Worm (Caenorhabditis elegans) whole organism, mixed stage, embryonic: ENCODE results near the gene nas-4.
A peak's percentile ranks its signal among the peaks of the same experiment; 100 is the strongest.

Experiments used
- M03D4.4 ChIP-seq: sonication (generic microtip); optimal IDR thresholded peaks from 2 replicates; lab custom pipeline; 2017; ENCODE audit warnings: mild to moderate bottlenecking, missing genetic modification characterization, missing compliant biosample characterization
- bed-3 ChIP-seq: fragments of 200-800 bp; sonication (Bioruptor generic); optimal IDR thresholded peaks from 3 replicates; lab custom pipeline; 2018; ENCODE audit warnings: mild to moderate bottlenecking, missing genetic modification characterization, moderate library complexity, missing compliant biosample characterization
- blmp-1 ChIP-seq: fragments of 150-350 bp; optimal IDR thresholded peaks from 2 replicates; lab custom pipeline; 2014; ENCODE audit warnings: missing biosample characterization, missing genetic modification characterization
- ceh-39 ChIP-seq: fragments of 150-350 bp; optimal IDR thresholded peaks from 2 replicates; lab custom pipeline; 2014; ENCODE audit warnings: missing biosample characterization, missing genetic modification characterization
- ceh-43 ChIP-seq: fragments of 200-800 bp; sonication (Bioruptor generic); optimal IDR thresholded peaks from 2 replicates; lab custom pipeline; 2018; ENCODE audit warnings: mild to moderate bottlenecking, missing genetic modification characterization, moderate library complexity, missing compliant biosample characterization
- ceh-83 ChIP-seq: fragments of 200-800 bp; sonication (Bioruptor generic); optimal IDR thresholded peaks from 2 replicates; lab custom pipeline; 2018; ENCODE audit warnings: mild to moderate bottlenecking, missing genetic modification characterization, missing compliant biosample characterization
- ces-1 ChIP-seq: fragments of 150-350 bp; optimal IDR thresholded peaks from 2 replicates; lab custom pipeline; 2014; ENCODE audit warnings: missing biosample characterization, missing genetic modification reagents, missing genetic modification characterization
- cnd-1 ChIP-seq: fragments of 200-800 bp; sonication (Bioruptor generic); optimal IDR thresholded peaks from 2 replicates; lab custom pipeline; 2018; ENCODE audit warnings: mild to moderate bottlenecking, missing genetic modification characterization, missing compliant biosample characterization
- drap-1 ChIP-seq: fragments of 200-800 bp; sonication (Bioruptor generic); optimal IDR thresholded peaks from 3 replicates; lab custom pipeline; 2018; ENCODE audit warnings: mild to moderate bottlenecking, missing genetic modification characterization, missing compliant biosample characterization
- elt-1 ChIP-seq: sonication (generic microtip); optimal IDR thresholded peaks from 2 replicates; lab custom pipeline; 2017; ENCODE audit warnings: missing genetic modification characterization, mild to moderate bottlenecking, missing compliant biosample characterization, antibody characterized with exemption, moderate library complexity, borderline replicate concordance; ENCODE audit not compliant: insufficient read depth
- elt-3 ChIP-seq: fragments of 150-350 bp; optimal IDR thresholded peaks from 2 replicates; lab custom pipeline; 2014; ENCODE audit warnings: missing biosample characterization, missing genetic modification characterization
- flh-1 ChIP-seq: fragments of 200-800 bp; sonication (Bioruptor generic); optimal IDR thresholded peaks from 2 replicates; lab custom pipeline; 2018; ENCODE audit warnings: mild to moderate bottlenecking, missing genetic modification characterization, moderate library complexity, missing compliant biosample characterization
- ham-2 ChIP-seq: fragments of 200-800 bp; sonication (Bioruptor generic); optimal IDR thresholded peaks from 2 replicates; lab custom pipeline; 2018; ENCODE audit warnings: mild to moderate bottlenecking, missing genetic modification characterization, missing compliant biosample characterization
- hlh-1 ChIP-seq: fragments of 150-350 bp; optimal IDR thresholded peaks from 2 replicates; lab custom pipeline; 2014; ENCODE audit warnings: missing biosample characterization, missing genetic modification reagents, missing genetic modification characterization
- lin-13 ChIP-seq: fragments of 150-350 bp; optimal IDR thresholded peaks from 2 replicates; lab custom pipeline; 2014; ENCODE audit warnings: missing biosample characterization, missing genetic modification characterization
- lin-32 ChIP-seq: fragments of 200-800 bp; sonication (Bioruptor generic); optimal IDR thresholded peaks from 2 replicates; lab custom pipeline; 2018; ENCODE audit warnings: mild to moderate bottlenecking, missing genetic modification characterization, missing compliant biosample characterization
- lsy-2 ChIP-seq: fragments of 150-350 bp; optimal IDR thresholded peaks from 2 replicates; lab custom pipeline; 2014; ENCODE audit warnings: missing biosample characterization, missing genetic modification characterization
- mab-5 ChIP-seq: fragments of 150-350 bp; optimal IDR thresholded peaks from 2 replicates; lab custom pipeline; 2014; ENCODE audit warnings: missing biosample characterization, missing genetic modification characterization
- mep-1 ChIP-seq: fragments of 150-350 bp; optimal IDR thresholded peaks from 2 replicates; lab custom pipeline; 2017; ENCODE audit warnings: missing biosample characterization, missing genetic modification reagents, missing genetic modification characterization, inconsistent platforms
- mls-2 ChIP-seq: sonication (generic microtip); optimal IDR thresholded peaks from 2 replicates; lab custom pipeline; 2016; ENCODE audit warnings: mild to moderate bottlenecking, missing genetic modification characterization, moderate library complexity, missing compliant biosample characterization
- nhr-12 ChIP-seq: fragments of 150-350 bp; optimal IDR thresholded peaks from 2 replicates; lab custom pipeline; 2014; ENCODE audit warnings: missing biosample characterization, missing genetic modification characterization
- nhr-2 ChIP-seq: fragments of 150-350 bp; optimal IDR thresholded peaks from 2 replicates; lab custom pipeline; 2014; ENCODE audit warnings: missing biosample characterization, missing genetic modification characterization
- nhr-237 ChIP-seq: fragments of 150-350 bp; optimal IDR thresholded peaks from 2 replicates; lab custom pipeline; 2014; ENCODE audit warnings: missing biosample characterization, missing genetic modification characterization
- nhr-28 ChIP-seq: fragments of 150-350 bp; optimal IDR thresholded peaks from 2 replicates; lab custom pipeline; 2014; ENCODE audit warnings: missing biosample characterization, missing genetic modification characterization
- nhr-76 ChIP-seq: sonication (generic microtip); optimal IDR thresholded peaks from 2 replicates; lab custom pipeline; 2017; ENCODE audit warnings: missing biosample characterization, missing genetic modification characterization
- pha-4 ChIP-seq: fragments of 150-350 bp; optimal IDR thresholded peaks from 2 replicates; lab custom pipeline; 2018; ENCODE audit warnings: missing biosample characterization, missing genetic modification reagents, missing genetic modification characterization
- sem-2 ChIP-seq: fragments of 200-800 bp; sonication (Bioruptor generic); optimal IDR thresholded peaks from 2 replicates; lab custom pipeline; 2018; ENCODE audit warnings: mild to moderate bottlenecking, missing genetic modification characterization, missing compliant biosample characterization
- snpc-4 ChIP-seq: fragments of 150-350 bp; optimal IDR thresholded peaks from 2 replicates; lab custom pipeline; 2014; ENCODE audit warnings: missing biosample characterization, missing genetic modification characterization
- sptf-1 ChIP-seq: sonication (generic microtip); optimal IDR thresholded peaks from 2 replicates; lab custom pipeline; 2017; ENCODE audit warnings: mild to moderate bottlenecking, missing genetic modification characterization, moderate library complexity, missing compliant biosample characterization
- tbx-8 ChIP-seq: fragments of 200-800 bp; sonication (Bioruptor generic); optimal IDR thresholded peaks from 2 replicates; lab custom pipeline; 2018; ENCODE audit warnings: mild to moderate bottlenecking, missing genetic modification characterization, moderate library complexity, missing compliant biosample characterization
- unc-120 ChIP-seq: sonication (generic microtip); optimal IDR thresholded peaks from 2 replicates; lab custom pipeline; 2017; ENCODE audit warnings: missing genetic modification characterization, missing compliant biosample characterization; ENCODE audit not compliant: poor library complexity, severe bottlenecking
- unc-39 ChIP-seq: fragments of 150-350 bp; optimal IDR thresholded peaks from 2 replicates; lab custom pipeline; 2014; ENCODE audit warnings: missing biosample characterization, missing genetic modification characterization
- unc-62 ChIP-seq: fragments of 150-350 bp; optimal IDR thresholded peaks from 2 replicates; lab custom pipeline; 2014; ENCODE audit warnings: missing biosample characterization, missing genetic modification reagents, missing genetic modification characterization
- zip-8 ChIP-seq: fragments of 150-350 bp; optimal IDR thresholded peaks from 2 replicates; lab custom pipeline; 2014; ENCODE audit warnings: missing biosample characterization, missing genetic modification characterization
- ztf-11 ChIP-seq: fragments of 150-350 bp; optimal IDR thresholded peaks from 2 replicates; lab custom pipeline; 2014; ENCODE audit warnings: missing biosample characterization, missing genetic modification characterization

The nas-4 gene

ce11 chrIII:6447521-6447920, 32.1 kb upstream of the nas-4 start:
- TF ChIP-seq drap-1 (GFP tag; lab: Kevin White, UChicago) (no peak), ham-2 (GFP tag; lab: Kevin White, UChicago) (no peak), cnd-1 (tag; lab: Kevin White, UChicago) (no peak), blmp-1 (tag; lab: Kevin White, UChicago) (no peak), unc-39 (tag; lab: Kevin White, UChicago) (no peak), snpc-4 (tag; lab: Kevin White, UChicago) (no peak), nhr-12 (tag; lab: Kevin White, UChicago) (no peak), ceh-39 (tag; lab: Kevin White, UChicago) (no peak), unc-120 (tag; lab: Kevin White, UChicago) (no peak), ceh-43 (GFP tag; lab: Kevin White, UChicago) (no peak), mab-5 (tag; lab: Kevin White, UChicago) (no peak), mep-1 (tag; lab: Kevin White, UChicago) (no peak), elt-3 (tag; lab: Kevin White, UChicago) (no peak), elt-1 (tag; lab: Kevin White, UChicago) (no peak), nhr-2 (tag; lab: Kevin White, UChicago) (no peak), zip-8 (tag; lab: Kevin White, UChicago) (peak; percentile 27), lsy-2 (tag; lab: Kevin White, UChicago) (no peak), mls-2 (tag; lab: Kevin White, UChicago) (no peak), hlh-1 (peak; percentile 75), M03D4.4 (no peak), nhr-237 (tag; lab: Kevin White, UChicago) (peak; percentile 10), sem-2 (GFP tag; lab: Kevin White, UChicago) (no peak), lin-32 (no peak), ceh-83 (GFP tag; lab: Kevin White, UChicago) (no peak), ztf-11 (tag; lab: Kevin White, UChicago) (no peak)

ce11 chrIII:6446807-6447206, 31.4 kb upstream of the nas-4 start, which contains the start of gene let-721:
TSS of gene let-721 (minus strand) at chrIII:6446907.
- TF ChIP-seq pha-4 (tag; lab: Kevin White, UChicago) (no peak), flh-1 (GFP tag; lab: Kevin White, UChicago) (no peak), sptf-1 (tag; lab: Kevin White, UChicago) (no peak), mls-2 (tag; lab: Kevin White, UChicago) (no peak)

- TF ChIP-seq M03D4.4 = peak; percentile 17
- no peak for TF ChIP-seq ceh-83 (GFP tag; lab: Kevin White, UChicago)
- no peak for TF ChIP-seq ces-1
- TF ChIP-seq hlh-1 = no peak
- no peak for TF ChIP-seq nhr-237 (tag; lab: Kevin White, UChicago)
- TF ChIP-seq unc-120 (tag; lab: Kevin White, UChicago) = peak; percentile 37
- TF ChIP-seq nhr-76 (tag; lab: Kevin White, UChicago) = no peak
- TF ChIP-seq bed-3 (GFP tag; lab: Kevin White, UChicago) = no peak
- peak; percentile 43 for TF ChIP-seq lsy-2 (tag; lab: Kevin White, UChicago)
- TF ChIP-seq nhr-2 (tag; lab: Kevin White, UChicago) = no peak
- TF ChIP-seq nhr-28 (tag; lab: Kevin White, UChicago) = no peak
- TF ChIP-seq ceh-43 (GFP tag; lab: Kevin White, UChicago) = no peak
- TF ChIP-seq tbx-8 (GFP tag; lab: Kevin White, UChicago) = no peak
- TF ChIP-seq blmp-1 (tag; lab: Kevin White, UChicago) = no peak
- TF ChIP-seq nhr-12 (tag; lab: Kevin White, UChicago) = no peak
- TF ChIP-seq sem-2 (GFP tag; lab: Kevin White, UChicago) = no peak
- no peak for TF ChIP-seq unc-62 (GFP tag; lab: Kevin White, UChicago)
- TF ChIP-seq zip-8 (tag; lab: Kevin White, UChicago) = no peak
- TF ChIP-seq ztf-11 (tag; lab: Kevin White, UChicago) = no peak
- TF ChIP-seq snpc-4 (tag; lab: Kevin White, UChicago) = no peak
- peak; percentile 10 for TF ChIP-seq ham-2 (GFP tag; lab: Kevin White, UChicago)
- peak; percentile 3 for TF ChIP-seq mls-2 (tag; lab: Kevin White, UChicago)
- TF ChIP-seq elt-1 (tag; lab: Kevin White, UChicago) = no peak
- TF ChIP-seq flh-1 (GFP tag; lab: Kevin White, UChicago) = no peak
- no peak for TF ChIP-seq sptf-1 (tag; lab: Kevin White, UChicago)
- TF ChIP-seq drap-1 (GFP tag; lab: Kevin White, UChicago) = no peak
- TF ChIP-seq ceh-39 (tag; lab: Kevin White, UChicago) = no peak
- no peak for TF ChIP-seq cnd-1 (tag; lab: Kevin White, UChicago)
- no peak for TF ChIP-seq elt-3 (tag; lab: Kevin White, UChicago)
- peak; percentile 68 for TF ChIP-seq pha-4 (tag; lab: Kevin White, UChicago)
- no peak for TF ChIP-seq lin-32
- no peak for TF ChIP-seq mep-1 (tag; lab: Kevin White, UChicago)
- no peak for TF ChIP-seq unc-39 (tag; lab: Kevin White, UChicago)
- TF ChIP-seq mab-5 (tag; lab: Kevin White, UChicago) = no peak
- no peak for TF ChIP-seq lin-13 (tag; lab: Kevin White, UChicago)
These were observed 28.9 kb upstream of the nas-4 start, which contains the start of gene C05D11.13 for ce11 chrIII:6444335-6444734. TSS of gene C05D11.13 (minus strand) at chrIII:6444586.
